Worm (Caenorhabditis elegans) whole organism, L1 larva: ENCODE results near the gene unc-82.

ENCODE experiments used
- C16A3.4 ChIP-seq: fragments of 150-350 bp; optimal IDR thresholded peaks from 2 replicates; lab custom pipeline; 2014; ENCODE audit warnings: missing biosample characterization, missing genetic modification characterization
- Y116A8C.19 ChIP-seq: sonication (generic microtip); optimal IDR thresholded peaks from 2 replicates; lab custom pipeline; 2016; ENCODE audit warnings: missing compliant biosample characterization, missing genetic modification characterization, borderline replicate concordance
- alr-1 ChIP-seq: fragments of 200-800 bp; sonication (Bioruptor generic); optimal IDR thresholded peaks from 2 replicates; lab custom pipeline; 2018; ENCODE audit warnings: borderline replicate concordance, mild to moderate bottlenecking, missing genetic modification characterization, missing compliant biosample characterization
- aly-2 ChIP-seq: fragments of 150-350 bp; optimal IDR thresholded peaks from 2 replicates; lab custom pipeline; 2014; ENCODE audit warnings: missing biosample characterization, missing genetic modification characterization
- blmp-1 ChIP-seq: fragments of 150-350 bp; optimal IDR thresholded peaks from 2 replicates; lab custom pipeline; 2014; ENCODE audit warnings: missing biosample characterization, missing genetic modification characterization
- ceh-63 ChIP-seq: fragments of 200-800 bp; sonication (Bioruptor generic); optimal IDR thresholded peaks from 2 replicates; lab custom pipeline; 2018; ENCODE audit warnings: mild to moderate bottlenecking, missing genetic modification characterization, missing compliant biosample characterization
- ceh-82 ChIP-seq, 3 experiments: fragments of 150-350 bp in 1 of 3; sonication (generic microtip) in 2 of 3; optimal IDR thresholded peaks; 2 replicates each; lab custom pipeline; 2014 to 2017; ENCODE audit warnings: missing biosample characterization in 3 of 3, missing genetic modification characterization in 3 of 3
- dsc-1 ChIP-seq: sonication (generic microtip); optimal IDR thresholded peaks from 2 replicates; lab custom pipeline; 2016; ENCODE audit warnings: mild to moderate bottlenecking, missing genetic modification characterization, missing compliant biosample characterization
- efl-1 ChIP-seq, 4 experiments: fragments of 150-350 bp; optimal IDR thresholded peaks in 3 of 4; peaks in 1 of 4; 1 replicate in 1 of 4; 2 replicates in 3 of 4; lab custom pipeline; 2014; ENCODE audit warnings: missing biosample characterization in 2 of 4, missing genetic modification characterization in 2 of 4, missing genetic modification reagents in 2 of 4
- egl-13 ChIP-seq: sonication (generic microtip); optimal IDR thresholded peaks from 2 replicates; lab custom pipeline; 2016; ENCODE audit warnings: missing genotype, missing genetic modification reagents, missing genetic modification characterization, missing compliant biosample characterization
- elt-2 ChIP-seq: sonication (generic microtip); optimal IDR thresholded peaks from 2 replicates; lab custom pipeline; 2016; ENCODE audit warnings: missing genetic modification characterization, mild to moderate bottlenecking, inconsistent platforms, missing compliant biosample characterization, missing genetic modification reagents
- elt-3 ChIP-seq, 6 experiments: fragments of 150-350 bp in 1 of 6; sonication (generic microtip); optimal IDR thresholded peaks; 2 replicates each; lab custom pipeline; 2017 to 2018; ENCODE audit warnings: missing biosample characterization in 6 of 6, missing genetic modification characterization in 6 of 6, inconsistent platforms in 1 of 6
- fkh-4 ChIP-seq: sonication (generic microtip); optimal IDR thresholded peaks from 2 replicates; lab custom pipeline; 2016; ENCODE audit warnings: missing compliant biosample characterization, missing genetic modification characterization, borderline replicate concordance
- fkh-8 ChIP-seq: sonication (generic microtip); optimal IDR thresholded peaks from 2 replicates; lab custom pipeline; 2016; ENCODE audit warnings: mild to moderate bottlenecking, missing genetic modification characterization, missing compliant biosample characterization
- fos-1 ChIP-seq: fragments of 150-350 bp; optimal IDR thresholded peaks from 2 replicates; lab custom pipeline; 2014; ENCODE audit warnings: missing biosample characterization, missing genetic modification characterization
- lin-14 ChIP-seq: fragments of 200-800 bp; sonication (Bioruptor generic); optimal IDR thresholded peaks from 2 replicates; lab custom pipeline; 2018; ENCODE audit warnings: mild to moderate bottlenecking, missing genetic modification characterization, moderate library complexity, missing compliant biosample characterization
- lin-35 ChIP-seq, 2 experiments: fragments of 150-350 bp; optimal IDR thresholded peaks; 2 replicates each; lab custom pipeline; 2014; ENCODE audit warnings: missing biosample characterization in 2 of 2, missing genetic modification characterization in 2 of 2, missing genetic modification reagents in 2 of 2
- lsy-2 ChIP-seq, 2 experiments: fragments of 150-350 bp; optimal IDR thresholded peaks; 2 replicates each; lab custom pipeline; 2014; ENCODE audit warnings: missing biosample characterization in 2 of 2, missing genetic modification characterization in 2 of 2
- nhr-11 ChIP-seq: fragments of 150-350 bp; optimal IDR thresholded peaks from 2 replicates; lab custom pipeline; 2014; ENCODE audit warnings: missing biosample characterization, missing genetic modification characterization
- nhr-20 ChIP-seq: sonication (generic microtip); optimal IDR thresholded peaks from 2 replicates; lab custom pipeline; 2016; ENCODE audit warnings: mild to moderate bottlenecking, missing genetic modification characterization, missing compliant biosample characterization
- nhr-237 ChIP-seq: fragments of 150-350 bp; optimal IDR thresholded peaks from 2 replicates; lab custom pipeline; 2014; ENCODE audit warnings: missing biosample characterization, missing genetic modification characterization
- nhr-28 ChIP-seq: fragments of 150-350 bp; optimal IDR thresholded peaks from 2 replicates; lab custom pipeline; 2014; ENCODE audit warnings: missing biosample characterization, missing genetic modification characterization
- nhr-47 ChIP-seq: sonication (generic microtip); optimal IDR thresholded peaks from 2 replicates; lab custom pipeline; 2016; ENCODE audit warnings: mild to moderate bottlenecking, missing genetic modification characterization, moderate library complexity, missing compliant biosample characterization
- nhr-71 ChIP-seq: sonication (generic microtip); optimal IDR thresholded peaks from 2 replicates; lab custom pipeline; 2016; ENCODE audit warnings: mild to moderate bottlenecking, missing genetic modification characterization, moderate library complexity, missing compliant biosample characterization
- nhr-77 ChIP-seq: fragments of 150-350 bp; optimal IDR thresholded peaks from 2 replicates; lab custom pipeline; 2014; ENCODE audit warnings: missing biosample characterization, missing genetic modification characterization
- nhr-84 ChIP-seq: sonication (generic microtip); optimal IDR thresholded peaks from 2 replicates; lab custom pipeline; 2017; ENCODE audit warnings: missing biosample characterization, missing genetic modification characterization
- nhr-85 ChIP-seq: sonication (generic microtip); peaks from one replicate; lab custom pipeline; 2016; ENCODE audit warnings: missing genetic modification characterization, inconsistent platforms, missing compliant biosample characterization
- nhr-90 ChIP-seq: sonication (generic microtip); optimal IDR thresholded peaks from 2 replicates; lab custom pipeline; 2016; ENCODE audit warnings: mild to moderate bottlenecking, missing genetic modification characterization, missing compliant biosample characterization; ENCODE audit not compliant: poor library complexity
- rnt-1 ChIP-seq: sonication (generic microtip); optimal IDR thresholded peaks from 2 replicates; lab custom pipeline; 2016; ENCODE audit warnings: mild to moderate bottlenecking, missing genetic modification characterization, moderate library complexity, missing compliant biosample characterization
- skn-1 ChIP-seq: fragments of 150-350 bp; optimal IDR thresholded peaks from 2 replicates; lab custom pipeline; 2014; ENCODE audit warnings: missing biosample characterization, missing genetic modification characterization
- snpc-4 ChIP-seq: fragments of 150-350 bp; optimal IDR thresholded peaks from 2 replicates; lab custom pipeline; 2014; ENCODE audit warnings: missing biosample characterization, missing genetic modification characterization
- snu-23 ChIP-seq: sonication (generic microtip); optimal IDR thresholded peaks from 2 replicates; lab custom pipeline; 2016; ENCODE audit warnings: missing genetic modification characterization, missing compliant biosample characterization
- sptf-1 ChIP-seq: fragments of 150-350 bp; optimal IDR thresholded peaks from 2 replicates; lab custom pipeline; 2014; ENCODE audit warnings: missing biosample characterization, missing genetic modification characterization
- sup-37 ChIP-seq: fragments of 200-800 bp; sonication (Bioruptor generic); optimal IDR thresholded peaks from 2 replicates; lab custom pipeline; 2018; ENCODE audit warnings: mild to moderate bottlenecking, missing genetic modification characterization, missing compliant biosample characterization
- swsn-7 ChIP-seq: sonication (generic microtip); optimal IDR thresholded peaks from 2 replicates; lab custom pipeline; 2016; ENCODE audit warnings: missing genetic modification characterization, missing compliant biosample characterization
- tbx-2 ChIP-seq: sonication (generic microtip); optimal IDR thresholded peaks from 2 replicates; lab custom pipeline; 2016; ENCODE audit warnings: missing genetic modification characterization, missing compliant biosample characterization
- unc-130 ChIP-seq: fragments of 150-350 bp; optimal IDR thresholded peaks from 2 replicates; lab custom pipeline; 2017; ENCODE audit warnings: missing biosample characterization, missing genetic modification characterization, inconsistent platforms
- unc-62 ChIP-seq: fragments of 150-350 bp; optimal IDR thresholded peaks from 2 replicates; lab custom pipeline; 2014; ENCODE audit warnings: missing biosample characterization, missing genetic modification reagents, missing genetic modification characterization
- unc-86 ChIP-seq: sonication (generic microtip); optimal IDR thresholded peaks from 2 replicates; lab custom pipeline; 2016; ENCODE audit warnings: missing genetic modification characterization, missing compliant biosample characterization
- unc-98 ChIP-seq: fragments of 200-800 bp; sonication (Bioruptor generic); IDR thresholded peaks from 2 replicates; pipeline ENCODE4 v1.3.6; 2022; ENCODE audit warnings: missing genetic modification characterization, missing compliant biosample characterization
- vab-15 ChIP-seq: sonication (generic microtip); optimal IDR thresholded peaks from 2 replicates; lab custom pipeline; 2017; ENCODE audit warnings: missing genotype, mild to moderate bottlenecking, missing genetic modification characterization, missing compliant biosample characterization
- xbp-1 ChIP-seq: sonication (generic microtip); optimal IDR thresholded peaks from 2 replicates; lab custom pipeline; 2016; ENCODE audit warnings: missing genetic modification characterization, missing compliant biosample characterization
- zip-4 ChIP-seq: fragments of 200-800 bp; sonication (Bioruptor generic); optimal IDR thresholded peaks from 2 replicates; lab custom pipeline; 2018; ENCODE audit warnings: mild to moderate bottlenecking, missing genetic modification characterization, moderate library complexity, missing compliant biosample characterization
- ztf-11 ChIP-seq, 2 experiments: sonication (generic microtip); optimal IDR thresholded peaks; 2 replicates each; lab custom pipeline; 2016 to 2017; ENCODE audit warnings: missing genetic modification characterization in 2 of 2, missing biosample characterization in 1 of 2, missing compliant biosample characterization in 1 of 2
- ztf-4 ChIP-seq: fragments of 150-350 bp; optimal IDR thresholded peaks from 2 replicates; lab custom pipeline; 2014; ENCODE audit warnings: missing biosample characterization, missing genetic modification characterization

unc-82 gene

ce11 chrIV:7389719-7390118 is 34.6 kb upstream of the unc-82 start:
- TF ChIP-seq zip-4 (GFP tag; lab: Kevin White, UChicago) = no peak
- TF ChIP-seq elt-2 (tag; lab: Kevin White, UChicago) = no peak
- TF ChIP-seq C16A3.4 = no peak
- no peak for TF ChIP-seq fos-1 (tag; lab: Kevin White, UChicago)
- TF ChIP-seq nhr-237 (tag; lab: Kevin White, UChicago) = no peak
- TF ChIP-seq vab-15 (tag; lab: Kevin White, UChicago) = no peak
- no peak for TF ChIP-seq lin-35 (GFP tag; optimal IDR thresholded peaks at IDR 0.05; lab: Kevin White, UChicago)
- no peak for TF ChIP-seq nhr-11
- TF ChIP-seq nhr-20 (tag; lab: Kevin White, UChicago) = no peak
- no peak for TF ChIP-seq blmp-1
- TF ChIP-seq ztf-4 (tag; lab: Kevin White, UChicago) = no peak
- no peak for TF ChIP-seq efl-1 (optimal IDR thresholded peaks at IDR 0.05; lab: Kevin White, UChicago)
- no peak for TF ChIP-seq efl-1 (GFP tag; optimal IDR thresholded peaks at IDR 0.05 in 1 of 2; lab: Kevin White, UChicago)

- TF ChIP-seq ztf-11 (tag; optimal IDR thresholded peaks at IDR 0.05; lab: Kevin White, UChicago) (no peak), nhr-71 (tag; lab: Kevin White, UChicago) (peak; percentile 65), snpc-4 (tag; lab: Kevin White, UChicago) (no peak), ztf-4 (tag; lab: Kevin White, UChicago) (peak; percentile 29), nhr-20 (tag; lab: Kevin White, UChicago) (peak; percentile 13), fkh-4 (tag; lab: Kevin White, UChicago) (no peak), skn-1 (peak; percentile 7), nhr-85 (no peak), snu-23 (GFP tag; lab: Kevin White, UChicago) (peak; percentile 39), rnt-1 (peak; percentile 37), tbx-2 (tag; lab: Kevin White, UChicago) (peak; percentile 22), lsy-2 (tag; optimal IDR thresholded peaks at IDR 0.05; lab: Kevin White, UChicago) (peak in 1 of 2 experiments; percentile 37), sup-37 (GFP tag; lab: Kevin White, UChicago) (no peak), swsn-7 (tag; lab: Kevin White, UChicago) (peak; percentile 41), efl-1 (optimal IDR thresholded peaks at IDR 0.05; lab: Kevin White, UChicago) (peak in 1 of 2 experiments; percentile 17), efl-1 (GFP tag; optimal IDR thresholded peaks at IDR 0.05 in 1 of 2; lab: Kevin White, UChicago) (no peak), lin-14 (peak; percentile 75), egl-13 (tag; lab: Kevin White, UChicago) (peak; percentile 39), unc-130 (tag; lab: Kevin White, UChicago) (peak; percentile 33), xbp-1 (tag; lab: Kevin White, UChicago) (peak; percentile 30), ceh-82 (tag; optimal IDR thresholded peaks at IDR 0.05; lab: Kevin White, UChicago) (peak; percentile 15 to 57 (median 28)), nhr-47 (tag; lab: Kevin White, UChicago) (peak; percentile 41), unc-86 (tag; lab: Kevin White, UChicago) (peak; percentile 47), fos-1 (tag; lab: Kevin White, UChicago) (no peak), aly-2 (tag; lab: Kevin White, UChicago) (no peak), ceh-63 (GFP tag; lab: Kevin White, UChicago) (no peak), sptf-1 (no peak), fkh-8 (tag; lab: Kevin White, UChicago) (peak; percentile 28), dsc-1 (peak; percentile 37)
These were observed 34.1 kb upstream of the unc-82 start for ce11 chrIV:7390126-7390766.

- TF ChIP-seq unc-98 (GFP tag; lab: Robert Waterston, UW) = no peak
- no peak for TF ChIP-seq fos-1 (tag; lab: Kevin White, UChicago)
- TF ChIP-seq tbx-2 (tag; lab: Kevin White, UChicago) = peak; percentile 33
- TF ChIP-seq nhr-237 (tag; lab: Kevin White, UChicago) = no peak
- no peak for TF ChIP-seq elt-3 (tag; optimal IDR thresholded peaks at IDR 0.05; lab: Kevin White, UChicago)
- no peak for TF ChIP-seq nhr-84
- TF ChIP-seq fkh-8 (tag; lab: Kevin White, UChicago) = peak; percentile 46
- peak; percentile 49 for TF ChIP-seq nhr-20 (tag; lab: Kevin White, UChicago)
- no peak for TF ChIP-seq alr-1 (tag; lab: Kevin White, UChicago)
- TF ChIP-seq nhr-28 (tag; lab: Kevin White, UChicago) = no peak
- no peak for TF ChIP-seq Y116A8C.19 (tag; lab: Kevin White, UChicago)
- TF ChIP-seq nhr-90 (tag; lab: Kevin White, UChicago) = no peak
- no peak for TF ChIP-seq unc-62 (GFP tag; lab: Kevin White, UChicago)
- TF ChIP-seq nhr-77 = no peak
- no peak for TF ChIP-seq fkh-4 (tag; lab: Kevin White, UChicago)
- TF ChIP-seq efl-1 (optimal IDR thresholded peaks at IDR 0.05; lab: Kevin White, UChicago) = peak in 1 of 2 experiments; percentile 34
- TF ChIP-seq efl-1 (GFP tag; optimal IDR thresholded peaks at IDR 0.05 in 1 of 2; lab: Kevin White, UChicago) = peak in 1 of 2 experiments; percentile 88
These were observed 32.6 kb upstream of the unc-82 start for ce11 chrIV:7391534-7392343.
